Worm (Caenorhabditis elegans) whole organism, young adult: ENCODE data around the gene R53.5.

Source experiments
- F52B5.7 ChIP-seq: sonication (generic microtip); optimal IDR thresholded peaks from 2 replicates; lab custom pipeline; 2016; ENCODE audit warnings: mild to moderate bottlenecking, missing genetic modification characterization, missing compliant biosample characterization
- T26A5.8 ChIP-seq: sonication (generic microtip); optimal IDR thresholded peaks from 2 replicates; lab custom pipeline; 2016; ENCODE audit warnings: missing genetic modification characterization, missing compliant biosample characterization
- Y53G8AR.9 ChIP-seq: fragments of 200-800 bp; sonication (Bioruptor generic); conservative IDR thresholded peaks from 2 replicates; pipeline ENCODE4 v1.3.6; 2022; ENCODE audit warnings: missing genetic modification reagents, missing genetic modification characterization, missing compliant biosample characterization
- Y56A3A.18 ChIP-seq: fragments of 200-800 bp; sonication (Bioruptor generic); IDR thresholded peaks from 2 replicates; pipeline ENCODE4 v1.3.6; 2022; ENCODE audit warnings: missing genetic modification reagents, missing genetic modification characterization, missing compliant biosample characterization
- Y95B8A.8 ChIP-seq: fragments of 200-800 bp; sonication (Bioruptor generic); IDR thresholded peaks from 2 replicates; pipeline ENCODE4 v1.3.6; 2022; ENCODE audit warnings: missing genetic modification reagents, missing genetic modification characterization, missing compliant biosample characterization
- ama-1 ChIP-seq, 3 experiments: fragments of 150-350 bp in 1 of 3; sonication (generic microtip) in 2 of 3; optimal IDR thresholded peaks; 2 replicates each; lab custom pipeline; 2014 to 2018; ENCODE audit warnings: missing biosample characterization in 2 of 3, missing genetic modification characterization in 2 of 3, missing genetic modification reagents in 2 of 3
- aptf-2 ChIP-seq: fragments of 200-800 bp; sonication (Bioruptor generic); conservative IDR thresholded peaks from 2 replicates; pipeline ENCODE4 v1.3.6; 2022; ENCODE audit warnings: missing genetic modification reagents, missing genetic modification characterization, missing compliant biosample characterization
- aptf-3 ChIP-seq: fragments of 200-800 bp; sonication (Bioruptor generic); IDR thresholded peaks from 2 replicates; pipeline ENCODE4 v1.3.6; 2022; ENCODE audit warnings: missing genetic modification characterization, missing compliant biosample characterization
- athp-1 ChIP-seq: sonication (generic microtip); optimal IDR thresholded peaks from 2 replicates; lab custom pipeline; 2017; ENCODE audit warnings: mild to moderate bottlenecking, missing genetic modification characterization, missing compliant biosample characterization
- attf-6 ChIP-seq: fragments of 200-800 bp; sonication (Bioruptor generic); IDR thresholded peaks from 2 replicates; pipeline ENCODE4 v1.3.6; 2022; ENCODE audit warnings: missing genetic modification reagents, missing genetic modification characterization, missing compliant biosample characterization
- cebp-2 ChIP-seq: fragments of 200-800 bp; sonication (Bioruptor generic); IDR thresholded peaks from 2 replicates; pipeline ENCODE4 v1.3.6; 2022; ENCODE audit warnings: missing genetic modification characterization, missing compliant biosample characterization
- chd-7 ChIP-seq: sonication (generic microtip); optimal IDR thresholded peaks from 2 replicates; lab custom pipeline; 2016; ENCODE audit warnings: mild to moderate bottlenecking, missing genetic modification characterization, moderate library complexity, missing compliant biosample characterization
- dox-1 ChIP-seq: fragments of 200-800 bp; sonication (Bioruptor generic); IDR thresholded peaks from 2 replicates; pipeline ENCODE4 v1.3.6; 2022; ENCODE audit warnings: missing genetic modification reagents, missing genetic modification characterization, missing compliant biosample characterization
- dpff-1 ChIP-seq: sonication (generic microtip); optimal IDR thresholded peaks from 2 replicates; lab custom pipeline; 2017; ENCODE audit warnings: mild to moderate bottlenecking, missing genetic modification characterization, missing compliant biosample characterization
- efl-1 ChIP-seq: fragments of 150-350 bp; optimal IDR thresholded peaks from 2 replicates; lab custom pipeline; 2014; ENCODE audit warnings: missing biosample characterization, missing genetic modification reagents, missing genetic modification characterization
- ekl-4 ChIP-seq: fragments of 200-800 bp; sonication (Bioruptor generic); IDR thresholded peaks from 2 replicates; pipeline ENCODE4 v1.3.6; 2022; ENCODE audit warnings: missing genetic modification reagents, missing genetic modification characterization, missing compliant biosample characterization
- hmg-1.2 ChIP-seq: fragments of 200-800 bp; sonication (Bioruptor generic); IDR thresholded peaks from 2 replicates; pipeline ENCODE4 v1.3.6; 2022; ENCODE audit warnings: missing genetic modification reagents, missing genetic modification characterization, missing compliant biosample characterization
- hsf-1 ChIP-seq: fragments of 200-800 bp; sonication (Bioruptor generic); IDR thresholded peaks from 2 replicates; pipeline ENCODE4 v1.3.6; 2022; ENCODE audit warnings: missing genetic modification reagents, missing genetic modification characterization, missing compliant biosample characterization
- let-607 ChIP-seq, 2 experiments: fragments of 200-800 bp in 1 of 2; sonication (Bioruptor generic) in 1 of 2; sonication (generic microtip) in 1 of 2; optimal IDR thresholded peaks; 2 replicates each; lab custom pipeline; 2016 to 2018; ENCODE audit warnings: mild to moderate bottlenecking in 2 of 2, missing compliant biosample characterization in 2 of 2, missing genetic modification characterization in 2 of 2, moderate library complexity in 2 of 2, missing genotype in 1 of 2
- madf-10 ChIP-seq: sonication (generic microtip); optimal IDR thresholded peaks from 2 replicates; lab custom pipeline; 2016; ENCODE audit warnings: mild to moderate bottlenecking, missing genetic modification characterization, missing compliant biosample characterization
- madf-3 ChIP-seq: fragments of 200-800 bp; sonication (Bioruptor generic); IDR thresholded peaks from 2 replicates; pipeline ENCODE4 v1.3.6; 2022; ENCODE audit warnings: missing genetic modification reagents, missing genetic modification characterization, missing compliant biosample characterization
- madf-6 ChIP-seq: fragments of 200-800 bp; sonication (Bioruptor generic); IDR thresholded peaks from 2 replicates; pipeline ENCODE4 v1.3.6; 2022; ENCODE audit warnings: missing genetic modification reagents, missing genetic modification characterization, missing compliant biosample characterization
- madf-8 ChIP-seq: fragments of 200-800 bp; sonication (Bioruptor generic); conservative IDR thresholded peaks from 2 replicates; pipeline ENCODE4 v1.3.6; 2022; ENCODE audit warnings: missing genetic modification reagents, missing genetic modification characterization, missing compliant biosample characterization
- mcd-1 ChIP-seq: fragments of 200-800 bp; sonication (Bioruptor generic); IDR thresholded peaks from 2 replicates; pipeline ENCODE4 v1.3.6; 2022; ENCODE audit warnings: missing genetic modification reagents, missing genetic modification characterization, missing compliant biosample characterization
- nfya-1 ChIP-seq: sonication (generic microtip); optimal IDR thresholded peaks from 2 replicates; lab custom pipeline; 2017; ENCODE audit warnings: antibody characterized with exemption, missing compliant biosample characterization, missing genetic modification characterization, borderline replicate concordance; ENCODE audit not compliant: insufficient read depth
- nfyb-1 ChIP-seq: fragments of 200-800 bp; sonication (Bioruptor generic); IDR thresholded peaks from 2 replicates; pipeline ENCODE4 v1.3.6; 2022; ENCODE audit warnings: missing genetic modification reagents, missing genetic modification characterization, missing compliant biosample characterization
- nhr-80 ChIP-seq: sonication (generic microtip); optimal IDR thresholded peaks from 2 replicates; lab custom pipeline; 2016; ENCODE audit warnings: missing genetic modification characterization, missing compliant biosample characterization
- nhr-90 ChIP-seq: sonication (generic microtip); optimal IDR thresholded peaks from 2 replicates; lab custom pipeline; 2016; ENCODE audit warnings: missing genotype, mild to moderate bottlenecking, missing genetic modification characterization, missing compliant biosample characterization
- rcor-1 ChIP-seq: fragments of 200-800 bp; sonication (Bioruptor generic); IDR thresholded peaks from 2 replicates; pipeline ENCODE4 v1.3.6; 2022; ENCODE audit warnings: missing genetic modification reagents, missing genetic modification characterization, missing compliant biosample characterization
- snpc-4 ChIP-seq, 5 experiments: fragments of 150-350 bp in 1 of 5; sonication (generic microtip) in 4 of 5; optimal IDR thresholded peaks; 2 replicates each; lab custom pipeline; 2014 to 2018; ENCODE audit warnings: missing genetic modification characterization in 5 of 5, missing biosample characterization in 3 of 5, antibody characterized with exemption in 2 of 5, mild to moderate bottlenecking in 2 of 5, missing compliant biosample characterization in 2 of 5, missing genotype in 2 of 5, moderate library complexity in 2 of 5, missing genetic modification reagents in 1 of 5
- zfh-2 ChIP-seq: fragments of 200-800 bp; sonication (Bioruptor generic); conservative IDR thresholded peaks from 2 replicates; pipeline ENCODE4 v1.3.6; 2022; ENCODE audit warnings: missing genetic modification reagents, missing genetic modification characterization, missing compliant biosample characterization
- zim-3 ChIP-seq: sonication (generic microtip); optimal IDR thresholded peaks from 2 replicates; lab custom pipeline; 2017; ENCODE audit warnings: mild to moderate bottlenecking, missing genetic modification characterization, moderate library complexity, missing compliant biosample characterization
- ztf-22 ChIP-seq: fragments of 200-800 bp; sonication (Bioruptor generic); optimal IDR thresholded peaks from 2 replicates; lab custom pipeline; 2018; ENCODE audit warnings: mild to moderate bottlenecking, missing genetic modification characterization, moderate library complexity, missing compliant biosample characterization
- ztf-3 ChIP-seq: fragments of 200-800 bp; sonication (Bioruptor generic); optimal IDR thresholded peaks from 2 replicates; lab custom pipeline; 2018; ENCODE audit warnings: mild to moderate bottlenecking, missing genetic modification characterization, missing compliant biosample characterization

The R53.5 gene

DNA sequence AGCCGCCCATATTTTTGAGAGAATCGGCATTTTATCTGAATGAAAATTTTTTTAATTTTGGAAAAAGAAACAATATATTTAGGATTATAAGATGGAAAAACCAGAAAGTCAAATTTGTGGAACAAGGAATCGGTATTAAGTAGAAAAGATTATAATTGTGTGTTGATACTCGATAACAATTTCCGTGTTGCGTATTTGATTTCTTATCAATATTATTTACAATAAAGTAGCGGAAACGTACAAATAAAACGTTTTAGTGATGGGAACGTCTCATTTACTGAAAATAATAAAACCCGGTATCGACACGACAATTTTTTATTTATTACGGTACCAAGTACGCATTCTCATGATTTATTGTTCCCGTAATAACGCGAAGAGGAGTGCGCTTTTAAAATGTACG is 33.4 kb downstream of the R53.5 start, which contains the start of gene C05C10.3:
Gene C05C10.3 (minus strand): TSS at position 35 of the 400 bp plus-strand sequence.
- 0 out of 2 replicates have a peak, but pooled peaks have one; percentile 48 for TF ChIP-seq ekl-4 (GFP tag; lab: Robert Waterston, UW)
- 0 out of 2 replicates have a peak, but pooled peaks have one; percentile 4 for TF ChIP-seq dox-1 (GFP tag; lab: Robert Waterston, UW)
- no peak for TF ChIP-seq madf-6 (GFP tag; lab: Robert Waterston, UW)
- no peak for TF ChIP-seq rcor-1 (GFP tag; lab: Robert Waterston, UW)
- no peak for TF ChIP-seq ztf-22
- TF ChIP-seq madf-10 (tag; lab: Kevin White, UChicago), result no peak
- TF ChIP-seq, all 124 proteins: peak for 2

DNA sequence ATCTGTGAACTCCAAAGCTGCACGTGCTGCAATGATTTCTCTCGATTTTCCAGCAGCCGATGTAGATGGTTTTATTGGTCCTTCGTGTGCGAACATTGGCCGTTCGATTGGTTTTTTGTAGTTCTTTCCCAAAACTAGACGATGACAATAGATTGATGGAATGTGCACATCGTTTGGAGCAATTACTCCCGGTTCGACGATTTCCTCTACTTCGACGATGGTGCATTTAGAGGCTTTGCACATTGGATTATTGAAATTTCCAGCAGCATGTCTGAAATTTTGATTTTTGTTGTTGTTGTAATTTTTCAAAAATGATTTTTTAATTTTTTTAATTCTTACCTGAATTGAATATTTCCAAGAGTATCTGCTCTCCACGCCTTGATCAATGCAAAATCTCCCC is 34.6 kb downstream of the R53.5 start:
- TF ChIP-seq dpff-1 (no peak), ama-1 (optimal IDR thresholded peaks at IDR 0.05; lab: Kevin White, UChicago) (peak; percentile 4), ama-1 (GFP tag; optimal IDR thresholded peaks at IDR 0.05; lab: Kevin White, UChicago) (no peak)

DNA sequence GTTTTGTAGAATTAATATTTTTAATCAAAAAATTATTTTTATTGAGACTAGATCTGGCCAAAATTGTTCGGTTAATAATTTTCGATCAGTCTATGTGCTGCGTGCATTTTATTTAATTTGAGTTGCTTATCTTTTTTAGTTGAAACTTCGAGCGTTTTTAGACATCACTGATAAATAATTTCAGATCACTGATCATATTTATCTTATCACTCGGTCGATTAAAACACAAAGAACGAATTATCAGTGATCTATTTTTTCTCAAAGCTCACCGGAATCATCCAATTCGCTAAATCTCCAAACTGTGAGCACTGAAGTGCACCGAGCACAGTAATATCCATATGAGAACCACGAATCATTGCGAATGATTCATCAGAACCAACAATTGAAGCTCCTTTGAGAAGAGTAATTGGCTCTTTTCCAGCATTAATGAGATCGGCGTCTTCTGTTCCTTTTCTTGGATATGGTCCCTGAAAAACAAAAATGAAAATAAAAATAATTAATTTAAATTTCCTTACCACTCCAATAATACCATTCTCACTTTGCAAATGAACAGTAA is 35.2 kb downstream of the R53.5 start:
- peak; percentile 6 for TF ChIP-seq nhr-80
- no peak for TF ChIP-seq zfh-2
- 0 out of 2 replicates have a peak, but pooled peaks have one; percentile 11 for TF ChIP-seq nfyb-1
- no peak for TF ChIP-seq Y95B8A.8 (GFP tag; lab: Robert Waterston, UW)

DNA sequence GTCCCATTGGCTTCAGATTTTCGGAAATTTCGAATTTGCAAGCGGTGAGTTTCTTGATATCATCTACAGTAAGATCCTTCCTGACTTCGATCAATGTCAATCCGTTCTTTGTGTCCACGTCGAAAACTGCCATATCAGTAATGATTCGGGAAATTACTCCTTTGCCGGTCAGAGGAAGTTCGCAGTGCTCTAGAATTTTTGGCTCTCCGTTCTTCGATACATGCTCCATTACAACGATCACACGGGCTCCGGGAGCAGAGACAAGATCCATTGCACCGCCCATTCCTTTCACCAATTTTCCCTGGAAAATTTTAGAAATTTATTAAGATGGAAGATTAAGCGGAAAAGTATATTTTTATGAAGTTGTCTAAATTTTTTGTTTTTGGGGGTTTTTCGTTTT is 35.7 kb downstream of the R53.5 start:
- TF ChIP-seq madf-8 (GFP tag; lab: Robert Waterston, UW) (no peak), hsf-1 (GFP tag; lab: Robert Waterston, UW) (no peak), ztf-3 (GFP tag; lab: Kevin White, UChicago) (no peak), snpc-4 (GFP tag; optimal IDR thresholded peaks at IDR 0.05; lab: Kevin White, UChicago) (no peak), snpc-4 (tag; optimal IDR thresholded peaks at IDR 0.05; lab: Kevin White, UChicago) (no peak), rcor-1 (GFP tag; lab: Robert Waterston, UW) (no peak), aptf-3 (GFP tag; lab: Robert Waterston, UW) (peak; percentile 69; the same call in 1 of the 2 replicates), ztf-22 (no peak), athp-1 (tag; lab: Kevin White, UChicago) (no peak), chd-7 (tag; lab: Kevin White, UChicago) (peak; percentile 63), Y56A3A.18 (peak; percentile 70; the same call in 1 of the 2 replicates), aptf-2 (GFP tag; lab: Robert Waterston, UW) (no peak), zim-3 (tag; lab: Kevin White, UChicago) (peak; percentile 49), attf-6 (GFP tag; lab: Robert Waterston, UW) (no peak), Y53G8AR.9 (GFP tag; lab: Robert Waterston, UW) (0 out of 2 replicates have a peak, but pooled peaks have one; percentile 10), efl-1 (GFP tag; lab: Kevin White, UChicago) (no peak), T26A5.8 (tag; lab: Kevin White, UChicago) (no peak), mcd-1 (GFP tag; lab: Robert Waterston, UW) (0 out of 2 replicates have a peak, but pooled peaks have one; percentile 28), cebp-2 (peak; percentile 72; the same call in 1 of the 2 replicates), let-607 (tag; optimal IDR thresholded peaks at IDR 0.05; lab: Kevin White, UChicago) (peak in 1 of 2 experiments; percentile 16), nhr-90 (tag; lab: Kevin White, UChicago) (no peak), madf-3 (peak; percentile 71; the same call in 1 of the 2 replicates), nfya-1 (tag; lab: Kevin White, UChicago) (no peak), ekl-4 (GFP tag; lab: Robert Waterston, UW) (peak; percentile 56), hmg-1.2 (peak; percentile 20; the same call in 1 of the 2 replicates), F52B5.7 (tag; lab: Kevin White, UChicago) (peak; percentile 42)
